Worm (Caenorhabditis elegans): ENCODE results near the gene kqt-2.

Gene kqt-2

DNA sequence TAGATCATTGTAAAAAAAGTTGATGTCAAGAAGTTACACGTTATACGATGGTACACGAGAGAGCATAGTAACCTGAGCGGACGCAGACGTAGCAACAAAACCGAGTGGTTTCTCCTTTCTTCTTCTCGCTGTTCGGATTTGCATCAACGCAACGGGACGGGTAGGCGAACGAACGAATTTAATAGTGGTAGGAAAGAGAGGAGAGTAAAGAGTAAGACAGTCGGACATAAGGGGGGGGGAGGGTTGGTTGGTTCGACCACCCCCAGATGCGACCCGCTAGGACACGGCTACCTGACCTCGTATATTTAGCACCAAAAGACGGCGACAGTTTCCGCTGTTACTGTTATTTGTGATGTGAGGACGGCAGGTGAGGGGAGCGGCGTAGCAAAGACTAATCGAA, 45.0 kb downstream of the kqt-2 start:
- TF ChIP-seq nhr-23 (tag; optimal IDR thresholded peaks at IDR 0.05) (no peak), nhr-25 (tag; optimal IDR thresholded peaks at IDR 0.05) (peak; percentile 8), sma-9 (GFP tag; optimal IDR thresholded peaks at IDR 0.05) (no peak), sma-9 (tag; optimal IDR thresholded peaks at IDR 0.05) (no peak)

- TF ChIP-seq blmp-1 (tag; optimal IDR thresholded peaks at IDR 0.05; ENCODE audit: insufficient read depth) (peak; percentile 84), egl-27 (tag; optimal IDR thresholded peaks at IDR 0.05) (no peak), sem-4 (tag; optimal IDR thresholded peaks at IDR 0.05) (peak; percentile 2)
These were observed 46.0 kb downstream of the kqt-2 start for ce11 chrX:8200206-8200605.

DNA sequence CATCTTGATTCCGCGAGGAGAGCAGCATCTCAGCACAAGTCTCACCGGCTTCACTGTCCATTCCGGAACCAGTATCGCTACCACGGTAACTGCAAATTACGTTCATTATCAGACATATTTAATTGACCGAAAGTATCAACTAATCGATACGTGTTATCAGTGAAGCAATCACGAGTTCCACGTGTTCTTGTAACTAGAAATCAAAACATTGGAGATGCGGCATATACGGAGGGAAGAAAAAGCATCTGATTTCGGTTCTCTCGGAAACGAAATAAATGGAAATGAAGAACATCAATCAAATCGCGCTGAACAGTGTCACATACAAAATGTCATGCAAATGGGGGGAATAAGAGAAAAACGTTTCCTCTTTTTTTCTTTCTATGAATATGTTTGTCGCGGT, 53.0 kb downstream of the kqt-2 start:
- TF ChIP-seq crh-2 (tag; optimal IDR thresholded peaks at IDR 0.05) = peak; percentile 28
- TF ChIP-seq skn-1 (tag; optimal IDR thresholded peaks at IDR 0.05) = no peak

All from whole organism, L2 larva.